Worm (Caenorhabditis elegans) whole organism, L1 larva: ENCODE results near the gene med-1.
A peak's percentile ranks its signal among the peaks of the same experiment; 100 is the strongest.

Experiments
- C04F5.9 ChIP-seq: sonication (generic microtip); optimal IDR thresholded peaks from 2 replicates; lab custom pipeline; 2016; ENCODE audit warnings: missing genetic modification characterization, missing compliant biosample characterization
- C16A3.4 ChIP-seq: fragments of 150-350 bp; optimal IDR thresholded peaks from 2 replicates; lab custom pipeline; 2014; ENCODE audit warnings: missing biosample characterization, missing genetic modification characterization
- C34B4.2 ChIP-seq: sonication (generic microtip); optimal IDR thresholded peaks from 2 replicates; lab custom pipeline; 2017; ENCODE audit warnings: mild to moderate bottlenecking, missing genetic modification characterization, missing compliant biosample characterization
- alr-1 ChIP-seq: fragments of 200-800 bp; sonication (Bioruptor generic); optimal IDR thresholded peaks from 2 replicates; lab custom pipeline; 2018; ENCODE audit warnings: borderline replicate concordance, mild to moderate bottlenecking, missing genetic modification characterization, missing compliant biosample characterization
- ceh-90 ChIP-seq: sonication (generic microtip); optimal IDR thresholded peaks from 2 replicates; lab custom pipeline; 2016; ENCODE audit warnings: missing genetic modification characterization, missing compliant biosample characterization
- dpl-1 ChIP-seq, 3 experiments: fragments of 150-350 bp in 2 of 3; sonication (generic microtip) in 1 of 3; optimal IDR thresholded peaks; 2 replicates each; lab custom pipeline; 2014 to 2017; ENCODE audit warnings: missing biosample characterization in 3 of 3, missing genetic modification characterization in 3 of 3, missing genetic modification reagents in 3 of 3
- dsc-1 ChIP-seq: sonication (generic microtip); optimal IDR thresholded peaks from 2 replicates; lab custom pipeline; 2016; ENCODE audit warnings: mild to moderate bottlenecking, missing genetic modification characterization, missing compliant biosample characterization
- efl-1 ChIP-seq, 4 experiments: fragments of 150-350 bp; optimal IDR thresholded peaks in 3 of 4; peaks in 1 of 4; 1 replicate in 1 of 4; 2 replicates in 3 of 4; lab custom pipeline; 2014; ENCODE audit warnings: missing biosample characterization in 2 of 4, missing genetic modification characterization in 2 of 4, missing genetic modification reagents in 2 of 4
- elt-2 ChIP-seq: sonication (generic microtip); optimal IDR thresholded peaks from 2 replicates; lab custom pipeline; 2016; ENCODE audit warnings: missing genetic modification characterization, mild to moderate bottlenecking, inconsistent platforms, missing compliant biosample characterization, missing genetic modification reagents
- elt-3 ChIP-seq, 6 experiments: fragments of 150-350 bp in 1 of 6; sonication (generic microtip); optimal IDR thresholded peaks; 2 replicates each; lab custom pipeline; 2017 to 2018; ENCODE audit warnings: missing biosample characterization in 6 of 6, missing genetic modification characterization in 6 of 6, inconsistent platforms in 1 of 6
- fkh-8 ChIP-seq: sonication (generic microtip); optimal IDR thresholded peaks from 2 replicates; lab custom pipeline; 2016; ENCODE audit warnings: mild to moderate bottlenecking, missing genetic modification characterization, missing compliant biosample characterization
- hlh-17 ChIP-seq: fragments of 200-800 bp; sonication (Bioruptor generic); optimal IDR thresholded peaks from 2 replicates; lab custom pipeline; 2018; ENCODE audit warnings: missing genetic modification characterization, mild to moderate bottlenecking, missing compliant biosample characterization, moderate library complexity, borderline replicate concordance
- hpl-2 ChIP-seq: fragments of 150-350 bp; optimal IDR thresholded peaks from 2 replicates; lab custom pipeline; 2014; ENCODE audit warnings: missing biosample characterization, missing genetic modification reagents, missing genetic modification characterization
- jun-1 ChIP-seq: fragments of 150-350 bp; optimal IDR thresholded peaks from 2 replicates; lab custom pipeline; 2014; ENCODE audit warnings: missing biosample characterization, missing genetic modification reagents, missing genetic modification characterization
- lin-14 ChIP-seq: fragments of 200-800 bp; sonication (Bioruptor generic); optimal IDR thresholded peaks from 2 replicates; lab custom pipeline; 2018; ENCODE audit warnings: mild to moderate bottlenecking, missing genetic modification characterization, moderate library complexity, missing compliant biosample characterization
- lin-35 ChIP-seq, 2 experiments: fragments of 150-350 bp; optimal IDR thresholded peaks; 2 replicates each; lab custom pipeline; 2014; ENCODE audit warnings: missing biosample characterization in 2 of 2, missing genetic modification characterization in 2 of 2, missing genetic modification reagents in 2 of 2
- lin-39 ChIP-seq: fragments of 150-350 bp; optimal IDR thresholded peaks from 2 replicates; lab custom pipeline; 2014; ENCODE audit warnings: missing biosample characterization, missing genetic modification reagents, missing genetic modification characterization
- mdl-1 ChIP-seq, 2 experiments: fragments of 150-350 bp; optimal IDR thresholded peaks; 2 replicates each; lab custom pipeline; 2014 to 2017; ENCODE audit warnings: missing biosample characterization in 2 of 2, missing genetic modification characterization in 2 of 2, inconsistent platforms in 1 of 2
- mep-1 ChIP-seq: fragments of 150-350 bp; optimal IDR thresholded peaks from 2 replicates; lab custom pipeline; 2014; ENCODE audit warnings: missing biosample characterization, missing genetic modification characterization
- nhr-11 ChIP-seq: fragments of 150-350 bp; optimal IDR thresholded peaks from 2 replicates; lab custom pipeline; 2014; ENCODE audit warnings: missing biosample characterization, missing genetic modification characterization
- nhr-19 ChIP-seq: fragments of 200-800 bp; sonication (Bioruptor generic); conservative IDR thresholded peaks from 2 replicates; pipeline ENCODE4 v1.3.6; 2022; ENCODE audit warnings: missing genetic modification characterization, missing compliant biosample characterization
- nhr-20 ChIP-seq: sonication (generic microtip); optimal IDR thresholded peaks from 2 replicates; lab custom pipeline; 2016; ENCODE audit warnings: mild to moderate bottlenecking, missing genetic modification characterization, missing compliant biosample characterization
- nhr-237 ChIP-seq: fragments of 150-350 bp; optimal IDR thresholded peaks from 2 replicates; lab custom pipeline; 2014; ENCODE audit warnings: missing biosample characterization, missing genetic modification characterization
- nhr-71 ChIP-seq: sonication (generic microtip); optimal IDR thresholded peaks from 2 replicates; lab custom pipeline; 2016; ENCODE audit warnings: mild to moderate bottlenecking, missing genetic modification characterization, moderate library complexity, missing compliant biosample characterization
- nhr-77 ChIP-seq: fragments of 150-350 bp; optimal IDR thresholded peaks from 2 replicates; lab custom pipeline; 2014; ENCODE audit warnings: missing biosample characterization, missing genetic modification characterization
- rnt-1 ChIP-seq: sonication (generic microtip); optimal IDR thresholded peaks from 2 replicates; lab custom pipeline; 2016; ENCODE audit warnings: mild to moderate bottlenecking, missing genetic modification characterization, moderate library complexity, missing compliant biosample characterization
- snu-23 ChIP-seq: sonication (generic microtip); optimal IDR thresholded peaks from 2 replicates; lab custom pipeline; 2016; ENCODE audit warnings: missing genetic modification characterization, missing compliant biosample characterization
- swsn-7 ChIP-seq: sonication (generic microtip); optimal IDR thresholded peaks from 2 replicates; lab custom pipeline; 2016; ENCODE audit warnings: missing genetic modification characterization, missing compliant biosample characterization
- tbx-2 ChIP-seq: sonication (generic microtip); optimal IDR thresholded peaks from 2 replicates; lab custom pipeline; 2016; ENCODE audit warnings: missing genetic modification characterization, missing compliant biosample characterization
- tlp-1 ChIP-seq: fragments of 150-350 bp; optimal IDR thresholded peaks from 2 replicates; lab custom pipeline; 2014; ENCODE audit warnings: missing biosample characterization, missing genetic modification characterization
- unc-62 ChIP-seq: fragments of 150-350 bp; optimal IDR thresholded peaks from 2 replicates; lab custom pipeline; 2014; ENCODE audit warnings: missing biosample characterization, missing genetic modification reagents, missing genetic modification characterization
- unc-86 ChIP-seq: sonication (generic microtip); optimal IDR thresholded peaks from 2 replicates; lab custom pipeline; 2016; ENCODE audit warnings: missing genetic modification characterization, missing compliant biosample characterization
- unc-98 ChIP-seq: fragments of 200-800 bp; sonication (Bioruptor generic); IDR thresholded peaks from 2 replicates; pipeline ENCODE4 v1.3.6; 2022; ENCODE audit warnings: missing genetic modification characterization, missing compliant biosample characterization

Gene med-1

ce11 chrX:12434086-12434485 lies 3.7 kb downstream of the med-1 start, which contains the start of gene tsct-1:
tsct-1 (plus strand) TSS chrX:12434097.
- TF ChIP-seq unc-98 (GFP tag; lab: Robert Waterston, UW): no peak
- peak in 1 of 2 experiments; percentile 35 for TF ChIP-seq mdl-1 (tag; optimal IDR thresholded peaks at IDR 0.05; lab: Kevin White, UChicago)
- peak in 1 of 2 experiments; percentile 4 for TF ChIP-seq lin-35 (GFP tag; optimal IDR thresholded peaks at IDR 0.05; lab: Kevin White, UChicago)
- no peak for TF ChIP-seq C34B4.2 (tag; lab: Kevin White, UChicago)
- peak; percentile 16; the same call in 1 of the 2 replicates for TF ChIP-seq nhr-19
- TF ChIP-seq, all 84 proteins: peak for 3

ce11 chrX:12435246-12435645 lies 4.8 kb downstream of the med-1 start:
- TF ChIP-seq hpl-2 (GFP tag; lab: Kevin White, UChicago): no peak
- TF ChIP-seq lin-39 (tag; lab: Kevin White, UChicago): no peak
- peak; percentile 32 for TF ChIP-seq elt-2
- peak in 1 of 2 experiments; percentile 4 for TF ChIP-seq lin-35 (GFP tag; optimal IDR thresholded peaks at IDR 0.05; lab: Kevin White, UChicago)
- TF ChIP-seq, all 84 proteins: peak for 2

- TF ChIP-seq elt-2 (no peak), dsc-1 (tag; lab: Kevin White, UChicago) (peak; percentile 19)
Measured at ce11 chrX:12436486-12436885, 6.1 kb downstream of the med-1 start.

ce11 chrX:12438266-12438665 lies 7.9 kb downstream of the med-1 start:
- TF ChIP-seq elt-3 (tag; optimal IDR thresholded peaks at IDR 0.05; lab: Kevin White, UChicago): no peak
- TF ChIP-seq efl-1 (optimal IDR thresholded peaks at IDR 0.05; lab: Kevin White, UChicago): no peak
- peak in 1 of 2 experiments; percentile 55 for TF ChIP-seq efl-1 (GFP tag; optimal IDR thresholded peaks at IDR 0.05 in 1 of 2; lab: Kevin White, UChicago)
- no peak for TF ChIP-seq hlh-17
- TF ChIP-seq lin-35 (GFP tag; optimal IDR thresholded peaks at IDR 0.05; lab: Kevin White, UChicago): no peak
- no peak for TF ChIP-seq nhr-11 (tag; lab: Kevin White, UChicago)

ce11 chrX:12439998-12440722 lies 9.8 kb downstream of the med-1 start:
- TF ChIP-seq dsc-1 (tag; lab: Kevin White, UChicago) (peak; percentile 43), unc-62 (no peak), lin-14 (peak; percentile 48), swsn-7 (tag; lab: Kevin White, UChicago) (peak; percentile 5), efl-1 (optimal IDR thresholded peaks at IDR 0.05; lab: Kevin White, UChicago) (no peak), efl-1 (GFP tag; optimal IDR thresholded peaks at IDR 0.05 in 1 of 2; lab: Kevin White, UChicago) (peak in 1 of 2 experiments; percentile 67), elt-2 (no peak), unc-86 (tag; lab: Kevin White, UChicago) (peak; percentile 4), fkh-8 (tag; lab: Kevin White, UChicago) (peak; percentile 6)

ce11 chrX:12444423-12444822 lies 14.0 kb downstream of the med-1 start:
- TF ChIP-seq efl-1 (optimal IDR thresholded peaks at IDR 0.05; lab: Kevin White, UChicago): no peak
- TF ChIP-seq efl-1 (GFP tag; optimal IDR thresholded peaks at IDR 0.05 in 1 of 2; lab: Kevin White, UChicago): peak in 1 of 2 experiments; percentile 11
- TF ChIP-seq nhr-11 (tag; lab: Kevin White, UChicago): no peak

- TF ChIP-seq C04F5.9 (tag; lab: Kevin White, UChicago): no peak
- TF ChIP-seq elt-2: peak; percentile 8
Measured at ce11 chrX:12446572-12446971, 16.2 kb downstream of the med-1 start.

- TF ChIP-seq mdl-1 (tag; optimal IDR thresholded peaks at IDR 0.05; lab: Kevin White, UChicago): peak in 1 of 2 experiments; percentile 7
- TF ChIP-seq nhr-20 (tag; lab: Kevin White, UChicago): peak; percentile 23
- no peak for TF ChIP-seq nhr-77 (tag; lab: Kevin White, UChicago)
- TF ChIP-seq snu-23 (GFP tag; lab: Kevin White, UChicago): peak; percentile 25
- TF ChIP-seq dpl-1 (GFP tag; optimal IDR thresholded peaks at IDR 0.05; lab: Kevin White, UChicago): no peak
- TF ChIP-seq nhr-71 (tag; lab: Kevin White, UChicago): peak; percentile 4
- TF ChIP-seq tlp-1 (tag; lab: Kevin White, UChicago): no peak
- no peak for TF ChIP-seq ceh-90 (tag; lab: Kevin White, UChicago)
- no peak for TF ChIP-seq jun-1 (tag; lab: Kevin White, UChicago)
- TF ChIP-seq tbx-2 (tag; lab: Kevin White, UChicago): no peak
- no peak for TF ChIP-seq C04F5.9 (tag; lab: Kevin White, UChicago)
- TF ChIP-seq rnt-1 (tag; lab: Kevin White, UChicago): peak; percentile 19
- no peak for TF ChIP-seq nhr-237 (tag; lab: Kevin White, UChicago)
- no peak for TF ChIP-seq C16A3.4 (tag; lab: Kevin White, UChicago)
- no peak for TF ChIP-seq mep-1 (tag; lab: Kevin White, UChicago)
- no peak for TF ChIP-seq hpl-2 (GFP tag; lab: Kevin White, UChicago)
- no peak for TF ChIP-seq alr-1 (tag; lab: Kevin White, UChicago)
- peak; percentile 3 for TF ChIP-seq elt-2
Measured at ce11 chrX:12449262-12449942, 19.0 kb downstream of the med-1 start, which contains the start of gene T18D3.6. T18D3.6 (plus strand) TSS chrX:12449892.
